Worm (Caenorhabditis elegans): Measurements from ENCODE around the gene srx-66.

DNA sequence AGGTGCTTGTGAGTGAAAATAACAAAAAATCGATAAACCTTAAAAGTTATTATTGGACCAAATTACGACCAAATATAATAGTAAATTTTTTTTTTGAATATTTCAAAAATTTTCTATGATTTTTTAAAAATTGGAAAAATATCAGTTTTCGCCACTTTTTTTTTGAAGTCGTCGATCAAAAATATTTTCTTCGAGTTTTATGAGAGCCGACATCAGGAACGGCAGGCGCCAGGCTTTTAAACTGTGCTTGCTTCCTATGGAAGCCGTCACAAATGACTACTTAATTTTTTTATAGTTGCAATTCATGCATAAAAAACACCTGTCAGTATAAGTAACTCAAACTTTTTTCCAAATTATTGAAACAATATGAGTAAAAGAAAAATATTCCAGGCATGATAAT lies 16.0 kb upstream of the srx-66 start:
- TF ChIP-seq ceh-82 (tag; optimal IDR thresholded peaks at IDR 0.05): no peak
- TF ChIP-seq unc-39 (tag; optimal IDR thresholded peaks at IDR 0.05): no peak
- TF ChIP-seq nhr-76 (tag; optimal IDR thresholded peaks at IDR 0.05): no peak
- no peak for TF ChIP-seq lin-15B (tag; optimal IDR thresholded peaks at IDR 0.05)
- TF ChIP-seq nhr-11 (tag; optimal IDR thresholded peaks at IDR 0.05): no peak

Measured in whole organism, L3 larva.